Worm (Caenorhabditis elegans) whole organism, L1 larva: ENCODE results near the gene T28F3.11.
A peak's percentile ranks its signal among the peaks of the same experiment; 100 is the strongest.

Experiments used
- C04F5.9 ChIP-seq: sonication (generic microtip); optimal IDR thresholded peaks from 2 replicates; lab custom pipeline; 2016; ENCODE audit warnings: missing genetic modification characterization, missing compliant biosample characterization
- C16A3.4 ChIP-seq: fragments of 150-350 bp; optimal IDR thresholded peaks from 2 replicates; lab custom pipeline; 2014; ENCODE audit warnings: missing biosample characterization, missing genetic modification characterization
- Y116A8C.19 ChIP-seq: sonication (generic microtip); optimal IDR thresholded peaks from 2 replicates; lab custom pipeline; 2016; ENCODE audit warnings: missing compliant biosample characterization, missing genetic modification characterization, borderline replicate concordance
- aha-1 ChIP-seq: fragments of 150-350 bp; optimal IDR thresholded peaks from 2 replicates; lab custom pipeline; 2014; ENCODE audit warnings: missing biosample characterization, missing genetic modification characterization
- alr-1 ChIP-seq: fragments of 200-800 bp; sonication (Bioruptor generic); optimal IDR thresholded peaks from 2 replicates; lab custom pipeline; 2018; ENCODE audit warnings: borderline replicate concordance, mild to moderate bottlenecking, missing genetic modification characterization, missing compliant biosample characterization
- ama-1 ChIP-seq: fragments of 150-350 bp; optimal IDR thresholded peaks from 2 replicates; lab custom pipeline; 2014
- ceh-8 ChIP-seq: fragments of 200-800 bp; sonication (Bioruptor generic); optimal IDR thresholded peaks from 2 replicates; lab custom pipeline; 2018; ENCODE audit warnings: mild to moderate bottlenecking, missing genetic modification characterization, moderate library complexity, missing compliant biosample characterization
- ceh-82 ChIP-seq, 3 experiments: fragments of 150-350 bp in 1 of 3; sonication (generic microtip) in 2 of 3; optimal IDR thresholded peaks; 2 replicates each; lab custom pipeline; 2014 to 2017; ENCODE audit warnings: missing biosample characterization in 3 of 3, missing genetic modification characterization in 3 of 3
- ceh-88 ChIP-seq: fragments of 200-800 bp; sonication (Bioruptor generic); IDR thresholded peaks from 2 replicates; pipeline ENCODE4 v1.3.6; 2022; ENCODE audit warnings: missing genetic modification characterization, missing compliant biosample characterization
- ceh-90 ChIP-seq: sonication (generic microtip); optimal IDR thresholded peaks from 2 replicates; lab custom pipeline; 2016; ENCODE audit warnings: missing genetic modification characterization, missing compliant biosample characterization
- dpl-1 ChIP-seq, 3 experiments: fragments of 150-350 bp in 2 of 3; sonication (generic microtip) in 1 of 3; optimal IDR thresholded peaks; 2 replicates each; lab custom pipeline; 2014 to 2017; ENCODE audit warnings: missing biosample characterization in 3 of 3, missing genetic modification characterization in 3 of 3, missing genetic modification reagents in 3 of 3
- efl-3 ChIP-seq: fragments of 200-800 bp; sonication (Bioruptor generic); optimal IDR thresholded peaks from 2 replicates; lab custom pipeline; 2018; ENCODE audit warnings: mild to moderate bottlenecking, missing genetic modification characterization, missing compliant biosample characterization
- egl-27 ChIP-seq, 2 experiments: fragments of 150-350 bp in 1 of 2; sonication (generic microtip); optimal IDR thresholded peaks; 3 replicates each; lab custom pipeline; 2017 to 2018; ENCODE audit warnings: missing biosample characterization in 2 of 2, missing genetic modification characterization in 2 of 2, missing genetic modification reagents in 2 of 2
- elt-2 ChIP-seq: sonication (generic microtip); optimal IDR thresholded peaks from 2 replicates; lab custom pipeline; 2016; ENCODE audit warnings: missing genetic modification characterization, mild to moderate bottlenecking, inconsistent platforms, missing compliant biosample characterization, missing genetic modification reagents
- hlh-17 ChIP-seq: fragments of 200-800 bp; sonication (Bioruptor generic); optimal IDR thresholded peaks from 2 replicates; lab custom pipeline; 2018; ENCODE audit warnings: missing genetic modification characterization, mild to moderate bottlenecking, missing compliant biosample characterization, moderate library complexity, borderline replicate concordance
- hpl-2 ChIP-seq: fragments of 150-350 bp; optimal IDR thresholded peaks from 2 replicates; lab custom pipeline; 2014; ENCODE audit warnings: missing biosample characterization, missing genetic modification reagents, missing genetic modification characterization
- irx-1 ChIP-seq: sonication (generic microtip); optimal IDR thresholded peaks from 2 replicates; lab custom pipeline; 2016; ENCODE audit warnings: missing genetic modification characterization, missing compliant biosample characterization
- jun-1 ChIP-seq: fragments of 150-350 bp; optimal IDR thresholded peaks from 2 replicates; lab custom pipeline; 2014; ENCODE audit warnings: missing biosample characterization, missing genetic modification reagents, missing genetic modification characterization
- lin-35 ChIP-seq, 2 experiments: fragments of 150-350 bp; optimal IDR thresholded peaks; 2 replicates each; lab custom pipeline; 2014; ENCODE audit warnings: missing biosample characterization in 2 of 2, missing genetic modification characterization in 2 of 2, missing genetic modification reagents in 2 of 2
- lin-39 ChIP-seq: fragments of 150-350 bp; optimal IDR thresholded peaks from 2 replicates; lab custom pipeline; 2014; ENCODE audit warnings: missing biosample characterization, missing genetic modification reagents, missing genetic modification characterization
- mab-9 ChIP-seq: fragments of 200-800 bp; sonication (Bioruptor generic); IDR thresholded peaks from 2 replicates; pipeline ENCODE4 v1.3.6; 2022; ENCODE audit warnings: missing genetic modification reagents, missing genetic modification characterization, missing compliant biosample characterization
- mep-1 ChIP-seq: fragments of 150-350 bp; optimal IDR thresholded peaks from 2 replicates; lab custom pipeline; 2014; ENCODE audit warnings: missing biosample characterization, missing genetic modification characterization
- nhr-12 ChIP-seq: sonication (generic microtip); optimal IDR thresholded peaks from 2 replicates; lab custom pipeline; 2017; ENCODE audit warnings: missing biosample characterization, missing genetic modification characterization
- nhr-20 ChIP-seq: sonication (generic microtip); optimal IDR thresholded peaks from 2 replicates; lab custom pipeline; 2016; ENCODE audit warnings: mild to moderate bottlenecking, missing genetic modification characterization, missing compliant biosample characterization
- nhr-237 ChIP-seq: fragments of 150-350 bp; optimal IDR thresholded peaks from 2 replicates; lab custom pipeline; 2014; ENCODE audit warnings: missing biosample characterization, missing genetic modification characterization
- nhr-28 ChIP-seq: fragments of 150-350 bp; optimal IDR thresholded peaks from 2 replicates; lab custom pipeline; 2014; ENCODE audit warnings: missing biosample characterization, missing genetic modification characterization
- nhr-47 ChIP-seq: sonication (generic microtip); optimal IDR thresholded peaks from 2 replicates; lab custom pipeline; 2016; ENCODE audit warnings: mild to moderate bottlenecking, missing genetic modification characterization, moderate library complexity, missing compliant biosample characterization
- nhr-71 ChIP-seq: sonication (generic microtip); optimal IDR thresholded peaks from 2 replicates; lab custom pipeline; 2016; ENCODE audit warnings: mild to moderate bottlenecking, missing genetic modification characterization, moderate library complexity, missing compliant biosample characterization
- nhr-84 ChIP-seq: sonication (generic microtip); optimal IDR thresholded peaks from 2 replicates; lab custom pipeline; 2017; ENCODE audit warnings: missing biosample characterization, missing genetic modification characterization
- nhr-90 ChIP-seq: sonication (generic microtip); optimal IDR thresholded peaks from 2 replicates; lab custom pipeline; 2016; ENCODE audit warnings: mild to moderate bottlenecking, missing genetic modification characterization, missing compliant biosample characterization; ENCODE audit not compliant: poor library complexity
- pag-3 ChIP-seq: sonication (generic microtip); optimal IDR thresholded peaks from 2 replicates; lab custom pipeline; 2017; ENCODE audit warnings: missing genetic modification characterization, mild to moderate bottlenecking, missing compliant biosample characterization, antibody characterized with exemption, borderline replicate concordance; ENCODE audit not compliant: insufficient read depth
- pqm-1 ChIP-seq: sonication (generic microtip); optimal IDR thresholded peaks from 3 replicates; lab custom pipeline; 2017; ENCODE audit warnings: missing biosample characterization, missing genetic modification characterization
- skn-1 ChIP-seq: fragments of 150-350 bp; optimal IDR thresholded peaks from 2 replicates; lab custom pipeline; 2014; ENCODE audit warnings: missing biosample characterization, missing genetic modification characterization
- snu-23 ChIP-seq: sonication (generic microtip); optimal IDR thresholded peaks from 2 replicates; lab custom pipeline; 2016; ENCODE audit warnings: missing genetic modification characterization, missing compliant biosample characterization
- sptf-1 ChIP-seq: fragments of 150-350 bp; optimal IDR thresholded peaks from 2 replicates; lab custom pipeline; 2014; ENCODE audit warnings: missing biosample characterization, missing genetic modification characterization
- tbx-2 ChIP-seq: sonication (generic microtip); optimal IDR thresholded peaks from 2 replicates; lab custom pipeline; 2016; ENCODE audit warnings: missing genetic modification characterization, missing compliant biosample characterization
- tlp-1 ChIP-seq: fragments of 150-350 bp; optimal IDR thresholded peaks from 2 replicates; lab custom pipeline; 2014; ENCODE audit warnings: missing biosample characterization, missing genetic modification characterization
- unc-62 ChIP-seq: fragments of 150-350 bp; optimal IDR thresholded peaks from 2 replicates; lab custom pipeline; 2014; ENCODE audit warnings: missing biosample characterization, missing genetic modification reagents, missing genetic modification characterization
- vab-15 ChIP-seq: sonication (generic microtip); optimal IDR thresholded peaks from 2 replicates; lab custom pipeline; 2017; ENCODE audit warnings: missing genotype, mild to moderate bottlenecking, missing genetic modification characterization, missing compliant biosample characterization
- ztf-4 ChIP-seq: fragments of 150-350 bp; optimal IDR thresholded peaks from 2 replicates; lab custom pipeline; 2014; ENCODE audit warnings: missing biosample characterization, missing genetic modification characterization

Gene T28F3.11

ce11 chrIV:17281060-17282021 lies 10.1 kb downstream of the T28F3.11 start (continued):
- TF ChIP-seq pag-3 (tag; lab: Kevin White, UChicago): peak; percentile 25
- peak; percentile 2 for TF ChIP-seq efl-3
- TF ChIP-seq jun-1 (tag; lab: Kevin White, UChicago): no peak
- peak; percentile 36 to 60 for TF ChIP-seq lin-35 (GFP tag; optimal IDR thresholded peaks at IDR 0.05; lab: Kevin White, UChicago)
- TF ChIP-seq tbx-2: peak; percentile 25
- no peak for TF ChIP-seq hpl-2 (GFP tag; lab: Kevin White, UChicago)
- peak; percentile 17 for TF ChIP-seq C16A3.4 (tag; lab: Kevin White, UChicago)
- TF ChIP-seq dpl-1 (GFP tag; optimal IDR thresholded peaks at IDR 0.05; lab: Kevin White, UChicago): peak in 2 of 3 experiments; percentile 22 to 28
- TF ChIP-seq ceh-82 (tag; optimal IDR thresholded peaks at IDR 0.05; lab: Kevin White, UChicago): no peak
- no peak for TF ChIP-seq sptf-1 (tag; lab: Kevin White, UChicago)
- peak; percentile 82 for TF ChIP-seq nhr-71 (tag; lab: Kevin White, UChicago)
- TF ChIP-seq ama-1 (lab: Kevin White, UChicago): peak; percentile 99
- TF ChIP-seq elt-2 (tag; lab: Kevin White, UChicago): peak; percentile 59
- TF ChIP-seq egl-27 (tag; optimal IDR thresholded peaks at IDR 0.05; lab: Kevin White, UChicago): no peak
- TF ChIP-seq mep-1 (tag; lab: Kevin White, UChicago): peak; percentile 91
- peak; percentile 15 for TF ChIP-seq ceh-8 (GFP tag; lab: Kevin White, UChicago)
- peak; percentile 54 for TF ChIP-seq nhr-47 (tag; lab: Kevin White, UChicago)
- TF ChIP-seq ceh-88 (GFP tag; lab: Robert Waterston, UW): peak; percentile 21; the same call in 1 of the 2 replicates
- TF ChIP-seq vab-15: no peak
- no peak for TF ChIP-seq pqm-1
- no peak for TF ChIP-seq nhr-84 (tag; lab: Kevin White, UChicago)
- no peak for TF ChIP-seq irx-1 (tag; lab: Kevin White, UChicago)
- no peak for TF ChIP-seq mab-9
- no peak for TF ChIP-seq nhr-237 (tag; lab: Kevin White, UChicago)
- no peak for TF ChIP-seq lin-39 (tag; lab: Kevin White, UChicago)
- no peak for TF ChIP-seq nhr-28 (tag; lab: Kevin White, UChicago)
- TF ChIP-seq hlh-17 (GFP tag; lab: Kevin White, UChicago): no peak
- no peak for TF ChIP-seq Y116A8C.19 (tag; lab: Kevin White, UChicago)
- TF ChIP-seq ztf-4 (tag; lab: Kevin White, UChicago): peak; percentile 58
- TF ChIP-seq tlp-1 (tag; lab: Kevin White, UChicago): no peak
- TF ChIP-seq unc-62: no peak
- TF ChIP-seq nhr-12 (tag; lab: Kevin White, UChicago): no peak
- TF ChIP-seq skn-1: peak; percentile 76
- TF ChIP-seq nhr-90 (tag; lab: Kevin White, UChicago): peak; percentile 62
- TF ChIP-seq nhr-20 (tag; lab: Kevin White, UChicago): peak; percentile 70
- TF ChIP-seq C04F5.9 (tag; lab: Kevin White, UChicago): no peak
- TF ChIP-seq alr-1 (tag; lab: Kevin White, UChicago): no peak
- no peak for TF ChIP-seq ceh-90 (tag; lab: Kevin White, UChicago)
- peak; percentile 73 for TF ChIP-seq snu-23 (GFP tag; lab: Kevin White, UChicago)
- TF ChIP-seq aha-1 (tag; lab: Kevin White, UChicago): peak; percentile 29
- TF ChIP-seq, all 84 proteins: peak for 39
